Fruit fly (Drosophila melanogaster): ENCODE measurements around the gene T48.

Gene T48

DNA sequence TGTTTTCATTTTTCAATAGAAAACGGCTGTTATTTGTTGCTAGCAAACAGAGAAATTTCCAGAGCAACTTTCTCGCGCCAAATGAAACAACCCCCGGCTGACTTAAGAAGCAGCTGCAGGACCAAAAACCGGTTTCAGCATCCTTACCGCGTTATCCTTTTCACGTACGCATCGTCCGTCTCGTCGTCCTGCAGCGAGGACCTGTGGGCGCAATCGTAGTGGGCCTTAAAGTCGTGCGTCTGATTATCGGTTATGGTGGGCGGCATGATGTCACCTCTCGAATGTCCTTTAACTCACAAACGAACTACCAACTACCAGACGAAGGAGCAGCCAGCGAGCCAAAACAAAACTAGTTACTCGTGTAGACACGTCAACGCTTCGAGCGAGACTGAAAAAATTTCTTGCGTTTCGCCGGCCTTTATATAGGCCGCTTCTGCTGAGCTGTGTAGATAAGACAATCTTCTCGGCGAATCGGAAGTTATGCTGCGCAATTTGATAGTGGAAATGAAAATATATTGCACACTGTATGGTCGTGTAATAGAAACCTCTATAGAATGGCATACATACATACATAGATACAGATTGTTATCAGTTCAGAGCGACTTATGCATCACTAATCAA is 71.4 kb downstream of the T48 start:
- TF ChIP-seq D1 (tag; optimal IDR thresholded peaks at IDR 0.05) (no peak), Snoo (tag; optimal IDR thresholded peaks at IDR 0.05) (no peak), CG8159 (tag; optimal IDR thresholded peaks at IDR 0.05) (no peak), CG10348 (GFP tag; IDR thresholded peaks at IDR 0.05) (no peak), rn (GFP tag; IDR thresholded peaks at IDR 0.05) (no peak), CG12605 (GFP tag; IDR thresholded peaks at IDR 0.05) (no peak), EcR (GFP tag; optimal IDR thresholded peaks at IDR 0.05) (no peak)

DNA sequence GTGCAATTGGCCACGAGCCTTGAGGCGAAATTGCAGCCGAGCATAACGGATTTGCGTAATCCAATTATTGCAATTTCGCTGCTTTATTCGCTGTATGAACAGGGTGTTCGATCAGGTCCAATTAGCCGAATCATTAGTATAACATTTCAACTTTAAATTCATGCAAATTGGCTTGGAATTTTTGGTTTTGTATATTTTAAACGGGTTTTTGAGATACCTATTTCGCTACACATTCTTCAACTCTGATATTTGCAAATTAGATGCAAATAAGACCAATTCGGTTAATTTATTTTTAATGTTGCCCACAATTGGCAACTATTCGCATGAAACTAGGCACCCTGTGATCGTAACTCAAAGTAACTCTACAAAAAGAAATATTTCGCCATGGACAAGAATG is 71.9 kb downstream of the T48 start:
- peak; percentile 93; the same call in 2 of the 3 replicates for TF ChIP-seq fd96Ca (GFP tag; IDR thresholded peaks at IDR 0.05)
- peak; percentile 16 for TF ChIP-seq CG13204 (GFP tag; optimal IDR thresholded peaks at IDR 0.05)
- TF ChIP-seq CG8159 (tag; optimal IDR thresholded peaks at IDR 0.05) = peak; percentile 96
- peak; percentile 96 for TF ChIP-seq Pif1A (GFP tag; optimal IDR thresholded peaks at IDR 0.05)
- TF ChIP-seq CG15710 (tag; optimal IDR thresholded peaks at IDR 0.05) = peak; percentile 94
- peak; percentile 98 for TF ChIP-seq CG9948 (tag; optimal IDR thresholded peaks at IDR 0.05)
- peak; percentile 87 for TF ChIP-seq Pif1B (GFP tag; optimal IDR thresholded peaks at IDR 0.05)
- peak; percentile 84 for TF ChIP-seq Ets98B (GFP tag; IDR thresholded peaks at IDR 0.05)
- TF ChIP-seq CG14655 (GFP tag; optimal IDR thresholded peaks at IDR 0.05) = peak; percentile 91
- TF ChIP-seq rn (GFP tag; IDR thresholded peaks at IDR 0.05) = peak; percentile 86
- TF ChIP-seq CG4496 (GFP tag; IDR thresholded peaks at IDR 0.05) = peak; percentile 94
- peak; percentile 85 for TF ChIP-seq CG32121 (GFP tag; IDR thresholded peaks at IDR 0.05)
- peak; percentile 87 for TF ChIP-seq CG12605 (GFP tag; IDR thresholded peaks at IDR 0.05)
- peak; percentile 95 for TF ChIP-seq D1 (tag; optimal IDR thresholded peaks at IDR 0.05)
- TF ChIP-seq EcR (GFP tag; optimal IDR thresholded peaks at IDR 0.05) = no peak
- TF ChIP-seq CG34367 (tag; optimal IDR thresholded peaks at IDR 0.05) = peak; percentile 96
- TF ChIP-seq CG17806 (tag; optimal IDR thresholded peaks at IDR 0.05) = peak; percentile 97
- peak; percentile 77 for TF ChIP-seq CG10348 (GFP tag; IDR thresholded peaks at IDR 0.05)
- peak; percentile 94 for TF ChIP-seq CG8301 (tag; optimal IDR thresholded peaks at IDR 0.05)
- TF ChIP-seq gl (tag; optimal IDR thresholded peaks at IDR 0.05) = peak; percentile 86
- no peak for TF ChIP-seq Snoo (tag; optimal IDR thresholded peaks at IDR 0.05)

DNA sequence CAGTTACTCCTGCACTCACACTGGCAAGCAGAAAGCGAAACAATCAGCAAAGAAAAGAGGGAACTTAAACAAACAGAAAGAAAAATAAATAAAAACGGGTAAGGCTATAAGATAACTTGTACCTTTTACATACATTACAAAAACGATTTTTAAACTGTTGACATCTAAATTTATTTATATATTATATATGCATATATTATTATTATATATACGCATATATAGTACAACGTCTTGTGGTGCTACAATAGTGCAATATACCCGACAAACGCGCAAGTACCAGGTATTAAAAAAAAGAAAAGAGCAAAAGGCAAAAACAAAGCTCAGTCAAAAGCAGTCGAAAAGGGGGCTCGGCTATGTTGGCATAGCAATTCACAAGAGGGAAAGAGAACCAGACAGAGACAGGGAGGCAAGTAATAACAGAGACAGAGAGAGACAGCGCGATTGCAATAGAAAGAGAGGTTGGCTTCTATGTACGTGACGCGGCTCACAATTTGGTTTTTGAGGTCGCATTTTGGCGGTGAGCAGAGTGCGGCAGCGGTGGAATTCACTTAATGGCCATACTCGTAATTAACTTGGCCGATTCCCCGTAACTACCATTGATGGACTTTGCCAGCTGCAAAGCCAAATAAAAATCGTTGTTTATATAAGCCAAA is 72.6 kb downstream of the T48 start:
- TF ChIP-seq rn (GFP tag; IDR thresholded peaks at IDR 0.05) (peak; percentile 95), gl (tag; optimal IDR thresholded peaks at IDR 0.05) (peak; percentile 94), CG32121 (GFP tag; IDR thresholded peaks at IDR 0.05) (peak; percentile 94), CG12605 (GFP tag; IDR thresholded peaks at IDR 0.05) (peak; percentile 95), Snoo (tag; optimal IDR thresholded peaks at IDR 0.05) (peak; percentile 93), CG10348 (GFP tag; IDR thresholded peaks at IDR 0.05) (peak; percentile 71), CG13204 (GFP tag; optimal IDR thresholded peaks at IDR 0.05) (peak; percentile 85), CG14655 (GFP tag; optimal IDR thresholded peaks at IDR 0.05) (peak; percentile 90), Pif1B (GFP tag; optimal IDR thresholded peaks at IDR 0.05) (peak; percentile 92), EcR (GFP tag; optimal IDR thresholded peaks at IDR 0.05) (peak; percentile 86), fd96Ca (GFP tag; IDR thresholded peaks at IDR 0.05) (peak; percentile 91), Ets98B (GFP tag; IDR thresholded peaks at IDR 0.05) (peak; percentile 96), CG34367 (tag; optimal IDR thresholded peaks at IDR 0.05) (peak; percentile 96), CG8159 (tag; optimal IDR thresholded peaks at IDR 0.05) (peak; percentile 96), CG9948 (tag; optimal IDR thresholded peaks at IDR 0.05) (peak; percentile 96), CG17806 (tag; optimal IDR thresholded peaks at IDR 0.05) (peak; percentile 97), Pif1A (GFP tag; optimal IDR thresholded peaks at IDR 0.05) (peak; percentile 88), CG15710 (tag; optimal IDR thresholded peaks at IDR 0.05) (peak; percentile 97), CG8301 (tag; optimal IDR thresholded peaks at IDR 0.05) (peak; percentile 86), CG4496 (GFP tag; IDR thresholded peaks at IDR 0.05) (peak; percentile 96), D1 (tag; optimal IDR thresholded peaks at IDR 0.05) (peak; percentile 94)

DNA sequence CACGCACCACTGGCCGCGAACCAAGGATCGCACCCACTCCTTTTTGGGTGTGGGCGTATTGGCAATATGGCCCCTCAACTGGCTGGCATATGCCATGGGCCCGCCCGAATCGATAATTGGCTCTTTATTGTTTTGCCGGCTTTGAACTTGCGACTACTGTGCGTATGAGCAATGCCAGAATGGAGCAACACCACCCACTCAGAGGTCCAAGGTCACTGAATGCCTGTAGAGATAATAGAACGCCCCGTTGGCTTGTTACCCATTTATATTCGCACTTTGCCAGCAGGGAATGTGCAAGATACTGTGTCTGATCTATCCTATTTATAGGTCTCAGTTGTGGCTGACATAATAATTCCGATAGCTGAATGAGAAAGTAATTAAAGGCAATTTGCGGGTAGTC is 74.0 kb downstream of the T48 start:
- TF ChIP-seq CG34367 (tag; optimal IDR thresholded peaks at IDR 0.05) (no peak), CG15710 (tag; optimal IDR thresholded peaks at IDR 0.05) (no peak), fd96Ca (GFP tag; IDR thresholded peaks at IDR 0.05) (no peak), Snoo (tag; optimal IDR thresholded peaks at IDR 0.05) (no peak), Pif1B (GFP tag; optimal IDR thresholded peaks at IDR 0.05) (no peak), CG4496 (GFP tag; IDR thresholded peaks at IDR 0.05) (no peak), CG32121 (GFP tag; IDR thresholded peaks at IDR 0.05) (no peak), CG8301 (tag; optimal IDR thresholded peaks at IDR 0.05) (no peak), Ets98B (GFP tag; IDR thresholded peaks at IDR 0.05) (no peak), CG12605 (GFP tag; IDR thresholded peaks at IDR 0.05) (no peak), CG14655 (GFP tag; optimal IDR thresholded peaks at IDR 0.05) (no peak), EcR (GFP tag; optimal IDR thresholded peaks at IDR 0.05) (no peak), gl (tag; optimal IDR thresholded peaks at IDR 0.05) (no peak), CG8159 (tag; optimal IDR thresholded peaks at IDR 0.05) (no peak), D1 (tag; optimal IDR thresholded peaks at IDR 0.05) (no peak), CG10348 (GFP tag; IDR thresholded peaks at IDR 0.05) (no peak), rn (GFP tag; IDR thresholded peaks at IDR 0.05) (no peak), CG17806 (tag; optimal IDR thresholded peaks at IDR 0.05) (no peak), Pif1A (GFP tag; optimal IDR thresholded peaks at IDR 0.05) (no peak), CG13204 (GFP tag; optimal IDR thresholded peaks at IDR 0.05) (no peak)

- no peak for TF ChIP-seq Ets98B (GFP tag; IDR thresholded peaks at IDR 0.05)
- no peak for TF ChIP-seq CG32121 (GFP tag; IDR thresholded peaks at IDR 0.05)
- TF ChIP-seq gl (tag; optimal IDR thresholded peaks at IDR 0.05) = no peak
- no peak for TF ChIP-seq CG10348 (GFP tag; IDR thresholded peaks at IDR 0.05)
- TF ChIP-seq CG8301 (tag; optimal IDR thresholded peaks at IDR 0.05) = no peak
- TF ChIP-seq CG17806 (tag; optimal IDR thresholded peaks at IDR 0.05) = no peak
- TF ChIP-seq Snoo (tag; optimal IDR thresholded peaks at IDR 0.05) = no peak
These were observed 75.0 kb downstream of the T48 start for dm6 chr3R:26956376-26957062.
